Worm (Caenorhabditis elegans) whole organism, early embryonic: ENCODE measurements around the gene nlp-76.
"Not testable (repeated sequence)": the region's sequence is repeated elsewhere in the genome, so short reads cannot be mapped to it uniquely, and the experiment has no call there.

Source experiments
- B0310.2 ChIP-seq: sonication (generic microtip); optimal IDR thresholded peaks from 2 replicates; lab custom pipeline; 2016; ENCODE audit warnings: mild to moderate bottlenecking, missing genetic modification characterization, missing compliant biosample characterization
- F13C5.2 ChIP-seq: sonication (generic microtip); optimal IDR thresholded peaks from 2 replicates; lab custom pipeline; 2017; ENCODE audit warnings: mild to moderate bottlenecking, missing genetic modification characterization, inconsistent platforms, missing compliant biosample characterization
- aly-1 ChIP-seq: sonication (generic microtip); optimal IDR thresholded peaks from 2 replicates; lab custom pipeline; 2016; ENCODE audit warnings: missing genetic modification characterization, missing compliant biosample characterization
- ama-1 ChIP-seq: fragments of 150-350 bp; optimal IDR thresholded peaks from 2 replicates; lab custom pipeline; 2014
- ceh-36 ChIP-seq: sonication (generic microtip); optimal IDR thresholded peaks from 2 replicates; lab custom pipeline; 2016; ENCODE audit warnings: missing genetic modification characterization, inconsistent platforms, missing compliant biosample characterization
- ets-7 ChIP-seq: sonication (generic microtip); optimal IDR thresholded peaks from 2 replicates; lab custom pipeline; 2016; ENCODE audit warnings: missing genotype, missing genetic modification characterization, missing compliant biosample characterization
- flt-1 ChIP-seq: fragments of 200-800 bp; sonication (Bioruptor generic); IDR thresholded peaks from 2 replicates; pipeline ENCODE4 v1.3.6; 2022; ENCODE audit warnings: missing genetic modification characterization, missing compliant biosample characterization
- hmbx-1 ChIP-seq: sonication (generic microtip); optimal IDR thresholded peaks from 2 replicates; lab custom pipeline; 2016; ENCODE audit warnings: mild to moderate bottlenecking, missing genetic modification characterization, missing compliant biosample characterization
- hmg-4 ChIP-seq: fragments of 200-800 bp; sonication (Bioruptor generic); optimal IDR thresholded peaks from 2 replicates; lab custom pipeline; 2018; ENCODE audit warnings: mild to moderate bottlenecking, missing genetic modification characterization, missing compliant biosample characterization
- hnd-1 ChIP-seq: sonication (generic microtip); optimal IDR thresholded peaks from 2 replicates; lab custom pipeline; 2016; ENCODE audit warnings: missing genetic modification characterization, missing compliant biosample characterization
- pes-1 ChIP-seq: fragments of 200-800 bp; sonication (Bioruptor generic); IDR thresholded peaks from 2 replicates; pipeline ENCODE4 v1.3.6; 2022; ENCODE audit warnings: missing genetic modification reagents, missing genetic modification characterization, missing compliant biosample characterization
- scrt-1 ChIP-seq: fragments of 200-800 bp; sonication (Bioruptor generic); IDR thresholded peaks from 2 replicates; pipeline ENCODE4 v1.3.6; 2022; ENCODE audit warnings: missing genetic modification characterization, missing compliant biosample characterization
- sea-1 ChIP-seq: fragments of 200-800 bp; sonication (Bioruptor generic); conservative IDR thresholded peaks from 2 replicates; pipeline ENCODE4 v1.3.6; 2022; ENCODE audit warnings: missing genetic modification characterization, missing compliant biosample characterization
- tbx-11 ChIP-seq: fragments of 200-800 bp; sonication (Bioruptor generic); IDR thresholded peaks from 2 replicates; pipeline ENCODE4 v1.3.6; 2022; ENCODE audit warnings: missing genetic modification characterization, missing compliant biosample characterization
- tbx-37 ChIP-seq: fragments of 200-800 bp; sonication (Bioruptor generic); conservative IDR thresholded peaks from 2 replicates; pipeline ENCODE4 v1.3.6; 2022; ENCODE audit warnings: missing genetic modification reagents, missing genetic modification characterization, missing compliant biosample characterization
- tra-4 ChIP-seq: sonication (generic microtip); optimal IDR thresholded peaks from 2 replicates; lab custom pipeline; 2017; ENCODE audit warnings: missing genetic modification characterization, missing compliant biosample characterization

The nlp-76 gene

DNA sequence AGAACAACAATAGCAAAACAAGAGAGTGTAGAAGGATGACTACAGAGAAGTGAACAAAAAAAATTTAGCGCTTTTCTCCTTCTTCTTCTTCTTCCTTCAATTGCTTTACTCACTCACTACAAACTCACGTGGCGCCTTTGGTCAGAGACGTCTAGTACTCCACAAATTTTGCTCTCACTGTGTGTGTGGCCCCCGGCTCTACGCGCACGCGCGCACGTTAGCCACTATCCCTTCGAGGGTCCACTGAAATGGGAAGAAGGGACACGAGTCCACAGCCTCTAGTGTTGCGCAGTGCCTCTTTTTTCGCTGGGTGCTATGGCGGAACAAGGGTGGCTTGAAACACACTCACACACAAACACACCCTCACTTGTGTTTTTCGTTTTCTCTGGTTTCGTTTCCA, 34.4 kb downstream of the nlp-76 start:
- TF ChIP-seq pes-1 (GFP tag; lab: Robert Waterston, UW) (no peak), flt-1 (GFP tag; lab: Robert Waterston, UW) (no peak), tbx-11 (GFP tag; lab: Robert Waterston, UW) (0 out of 2 replicates have a peak, but pooled peaks have one; percentile 34), ama-1 (lab: Kevin White, UChicago) (no peak), sea-1 (GFP tag; lab: Robert Waterston, UW) (no peak), tra-4 (tag; lab: Kevin White, UChicago) (no peak), hmg-4 (GFP tag; lab: Kevin White, UChicago) (peak; percentile 70)

DNA sequence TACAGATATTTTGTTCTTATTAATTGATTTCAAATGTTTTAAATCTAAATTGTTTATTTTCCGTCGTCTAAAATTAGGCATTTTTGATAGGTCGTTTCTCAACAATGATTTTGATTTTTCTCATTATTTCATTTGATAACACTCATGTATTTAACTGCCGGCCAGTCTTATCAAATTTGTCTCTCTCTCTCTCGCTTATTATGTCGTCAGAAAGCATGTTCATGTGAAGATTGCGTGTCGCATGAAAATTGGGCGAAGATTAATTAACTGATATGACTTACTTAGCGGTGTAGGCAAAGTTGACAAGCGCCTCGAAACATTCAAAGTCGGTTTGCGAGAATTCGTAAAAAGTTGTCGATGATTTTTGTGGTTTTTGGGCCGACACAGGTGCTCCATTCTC, 35.9 kb downstream of the nlp-76 start:
- no peak for TF ChIP-seq aly-1 (tag; lab: Kevin White, UChicago)
- TF ChIP-seq hmg-4 (GFP tag; lab: Kevin White, UChicago): no peak
- TF ChIP-seq tbx-37 (GFP tag; lab: Robert Waterston, UW): no peak

DNA sequence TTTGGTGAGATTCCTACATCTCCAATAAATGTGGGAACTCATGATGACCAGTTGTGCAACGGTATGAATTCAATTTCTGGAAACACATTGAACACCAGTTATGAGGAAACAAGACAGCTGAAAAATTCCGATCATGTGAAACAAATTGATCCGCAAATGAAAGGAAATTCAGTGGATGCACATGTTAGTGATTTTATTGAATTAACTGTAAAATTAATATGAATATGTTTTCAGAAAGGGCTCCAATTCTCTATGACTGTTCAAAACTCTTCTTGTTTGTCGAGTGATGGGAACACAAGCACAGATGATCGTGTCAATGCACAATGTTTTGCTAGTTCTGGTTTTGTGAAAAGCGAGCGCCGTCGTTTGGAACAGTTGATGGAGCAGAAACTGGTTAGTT, 43.4 kb downstream of the nlp-76 start:
- TF ChIP-seq hmbx-1 (tag; lab: Kevin White, UChicago) (no peak), tbx-11 (GFP tag; lab: Robert Waterston, UW) (no peak), scrt-1 (GFP tag; lab: Robert Waterston, UW) (no peak), hmg-4 (GFP tag; lab: Kevin White, UChicago) (no peak), ceh-36 (no peak), sea-1 (GFP tag; lab: Robert Waterston, UW) (no peak), B0310.2 (tag; lab: Kevin White, UChicago) (no peak), hnd-1 (tag; lab: Kevin White, UChicago) (no peak), ets-7 (tag; lab: Kevin White, UChicago) (no peak)

- no peak for TF ChIP-seq ama-1 (lab: Kevin White, UChicago)
- TF ChIP-seq B0310.2 (tag; lab: Kevin White, UChicago): no peak
- no peak for TF ChIP-seq tbx-37 (GFP tag; lab: Robert Waterston, UW)
- no peak for TF ChIP-seq aly-1 (tag; lab: Kevin White, UChicago)
- no peak for TF ChIP-seq tbx-11 (GFP tag; lab: Robert Waterston, UW)
Measured at ce11 chrX:12619165-12619564, 44.5 kb downstream of the nlp-76 start, which contains the start of gene R09A8.2. TSS of gene R09A8.2 (plus strand) at chrX:12619465.

ce11 chrX:12618447-12618846, 45.3 kb downstream of the nlp-76 start:
- TF ChIP-seq scrt-1 (GFP tag; lab: Robert Waterston, UW): no peak
- no peak for TF ChIP-seq ama-1 (lab: Kevin White, UChicago)
- TF ChIP-seq F13C5.2 (tag; lab: Kevin White, UChicago): no peak
- no peak for TF ChIP-seq tra-4 (tag; lab: Kevin White, UChicago)
- no peak for TF ChIP-seq tbx-37 (GFP tag; lab: Robert Waterston, UW)
- no peak for TF ChIP-seq pes-1 (GFP tag; lab: Robert Waterston, UW)
- TF ChIP-seq tbx-11 (GFP tag; lab: Robert Waterston, UW): no peak
- no peak for TF ChIP-seq sea-1 (GFP tag; lab: Robert Waterston, UW)
- TF ChIP-seq ets-7 (tag; lab: Kevin White, UChicago): no peak
- TF ChIP-seq hmg-4 (GFP tag; lab: Kevin White, UChicago): no peak
- TF ChIP-seq hmbx-1 (tag; lab: Kevin White, UChicago): no peak

DNA sequence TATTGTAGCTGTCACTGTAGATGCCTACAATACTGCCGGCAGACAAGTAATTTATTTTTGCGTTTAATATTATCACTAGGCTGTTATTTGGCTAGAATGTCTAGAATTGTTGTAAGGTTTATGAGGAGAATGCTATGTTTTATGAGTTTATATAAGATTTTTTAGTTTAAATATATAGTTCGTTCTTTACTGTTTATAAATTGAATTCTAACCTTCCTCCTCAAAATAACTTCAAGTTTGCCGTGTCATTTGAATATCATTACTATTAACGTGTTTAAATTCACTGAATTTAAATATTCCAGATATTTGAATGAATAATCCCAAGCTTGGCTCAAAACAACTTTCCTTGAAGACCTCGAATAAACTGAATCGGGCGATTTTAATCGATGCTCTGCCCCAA, 50.3 kb downstream of the nlp-76 start, which contains the start of gene R09A8.1:
Gene R09A8.1, plus strand, starts transcription at position 301 of the 400 bp plus-strand sequence.
- TF ChIP-seq hmg-4 (GFP tag; lab: Kevin White, UChicago); ets-7 (tag; lab: Kevin White, UChicago); B0310.2 (tag; lab: Kevin White, UChicago): not testable (repeated sequence)
